Worm (Caenorhabditis elegans) whole organism, midembryonic: Measurements from ENCODE around the gene T20D4.12.

ENCODE experiments used
- cog-1 ChIP-seq: sonication (generic microtip); optimal IDR thresholded peaks from 2 replicates; lab custom pipeline; 2016; ENCODE audit warnings: missing genetic modification characterization, missing compliant biosample characterization
- flt-1 ChIP-seq: fragments of 200-800 bp; sonication (Bioruptor generic); IDR thresholded peaks from 2 replicates; pipeline ENCODE4 v1.3.6; 2022; ENCODE audit warnings: missing genetic modification characterization, missing compliant biosample characterization
- med-1 ChIP-seq: sonication (generic microtip); optimal IDR thresholded peaks from 2 replicates; lab custom pipeline; 2017; ENCODE audit warnings: missing genetic modification characterization, mild to moderate bottlenecking, missing compliant biosample characterization, antibody characterized with exemption, missing genetic modification reagents; ENCODE audit not compliant: insufficient read depth
- ztf-23 ChIP-seq: fragments of 200-800 bp; sonication (Bioruptor generic); IDR thresholded peaks from 2 replicates; pipeline ENCODE4 v1.3.6; 2022; ENCODE audit warnings: missing genetic modification reagents, missing genetic modification characterization, missing compliant biosample characterization

DNA sequence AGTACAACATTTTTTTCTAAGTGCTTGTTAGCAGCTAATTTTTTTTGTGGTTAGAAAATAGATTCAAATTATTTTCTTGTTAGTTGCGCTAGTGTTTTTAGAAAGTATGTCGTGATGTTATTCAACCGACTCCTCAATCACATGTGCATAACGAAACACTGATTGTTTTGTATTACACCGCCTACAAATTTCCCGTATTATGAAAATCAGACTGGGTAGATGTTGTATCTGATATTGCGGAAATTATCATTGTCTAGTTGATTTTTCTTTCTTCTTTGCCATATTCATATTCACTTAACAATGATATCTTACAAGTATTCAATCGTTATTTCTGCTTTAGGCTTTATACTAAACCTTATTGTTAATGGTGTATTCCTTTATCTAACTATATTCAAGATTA lies 45.6 kb upstream of the T20D4.12 start, which contains the start of gene str-63:
- TF ChIP-seq flt-1 (GFP tag; lab: Robert Waterston, UW) (no peak), cog-1 (tag; lab: Kevin White, UChicago) (no peak), med-1 (GFP tag; lab: Kevin White, UChicago) (no peak), ztf-23 (GFP tag; lab: Robert Waterston, UW) (no peak)
